Fruit fly (Drosophila melanogaster) whole organism, embryonic: ENCODE measurements around the gene TH1.

ENCODE experiments used
- CG10321 ChIP-seq: fragments of 200-800 bp; sonication (Bioruptor generic); IDR thresholded peaks from 2 replicates; pipeline ENCODE4 v1.3.6; 2022; ENCODE audit warnings: missing biosample characterization, missing genetic modification characterization
- CG11398 ChIP-seq: fragments of 200-800 bp; sonication (Bioruptor generic); optimal IDR thresholded peaks from 2 replicates; lab custom pipeline; 2016; ENCODE audit warnings: missing biosample characterization, missing genetic modification characterization
- CG12219 ChIP-seq: fragments of 200-800 bp; sonication (Bioruptor generic); optimal IDR thresholded peaks from 3 replicates; lab custom pipeline; 2018; ENCODE audit warnings: missing biosample characterization, mild to moderate bottlenecking, missing genetic modification characterization
- CG12236 ChIP-seq: fragments of 200-800 bp; sonication (Bioruptor generic); optimal IDR thresholded peaks from 2 replicates; lab custom pipeline; 2016; ENCODE audit warnings: missing biosample characterization, missing genetic modification characterization
- CG1233 ChIP-seq: fragments of 200-800 bp; sonication (Bioruptor generic); optimal IDR thresholded peaks from 4 replicates; lab custom pipeline; 2018; ENCODE audit warnings: missing biosample characterization, mild to moderate bottlenecking, missing genetic modification characterization
- CG16779 ChIP-seq: fragments of 200-800 bp; sonication (Bioruptor generic); IDR thresholded peaks from 2 replicates; pipeline ENCODE4 v1.3.6; 2022; ENCODE audit warnings: missing biosample characterization, missing genetic modification characterization
- CG17359 ChIP-seq: fragments of 200-800 bp; sonication (Bioruptor generic); optimal IDR thresholded peaks from 3 replicates; lab custom pipeline; 2018; ENCODE audit warnings: missing biosample characterization, mild to moderate bottlenecking, missing genetic modification characterization, moderate library complexity
- CG17361 ChIP-seq: fragments of 200-800 bp; sonication (Bioruptor generic); IDR thresholded peaks from 3 replicates; pipeline ENCODE4 v1.3.6; 2022; ENCODE audit warnings: missing biosample characterization, missing genetic modification characterization
- CG18599 ChIP-seq: fragments of 200-800 bp; sonication (Bioruptor generic); optimal IDR thresholded peaks from 3 replicates; lab custom pipeline; 2017; ENCODE audit warnings: missing biosample characterization, missing genetic modification characterization, mild to moderate bottlenecking, moderate library complexity, missing genetic modification reagents
- CG2712 ChIP-seq: fragments of 200-800 bp; optimal IDR thresholded peaks from 3 replicates; lab custom pipeline; 2019; ENCODE audit warnings: missing biosample characterization, mild to moderate bottlenecking, missing genetic modification characterization, moderate library complexity
- CG31224 ChIP-seq: fragments of 200-800 bp; sonication (Bioruptor generic); IDR thresholded peaks from 2 replicates; pipeline ENCODE4 v1.3.6; 2022; ENCODE audit warnings: missing biosample characterization, missing genetic modification characterization
- CG34422 ChIP-seq: fragments of 200-800 bp; sonication (Bioruptor generic); IDR thresholded peaks from 3 replicates; pipeline ENCODE4 v1.3.6; 2022; ENCODE audit warnings: missing biosample characterization, missing genetic modification characterization
- CG3726 ChIP-seq: fragments of 200-800 bp; sonication (Bioruptor generic); IDR thresholded peaks from 3 replicates; pipeline ENCODE4, ENCODE4 v1.3.6; 2022; ENCODE audit warnings: missing biosample characterization, missing genetic modification characterization
- CG4617 ChIP-seq: fragments of 200-800 bp; sonication (Bioruptor generic); optimal IDR thresholded peaks from 3 replicates; lab custom pipeline; 2016; ENCODE audit warnings: missing biosample characterization, missing genetic modification characterization, borderline replicate concordance
- CG4730 ChIP-seq: fragments of 200-800 bp; sonication (Bioruptor generic); IDR thresholded peaks from 2 replicates; pipeline ENCODE4 v1.3.6; 2022; ENCODE audit warnings: missing biosample characterization, missing genetic modification characterization
- CG8388 ChIP-seq: fragments of 200-800 bp; sonication (Bioruptor generic); optimal IDR thresholded peaks from 2 replicates; lab custom pipeline; 2019; ENCODE audit warnings: missing biosample characterization, mild to moderate bottlenecking, missing genetic modification characterization, moderate library complexity
- CG9437 ChIP-seq: fragments of 200-800 bp; sonication (Bioruptor generic); optimal IDR thresholded peaks from 2 replicates; lab custom pipeline; 2018; ENCODE audit warnings: missing biosample characterization, mild to moderate bottlenecking, missing genetic modification characterization
- CrebB ChIP-seq: fragments of 200-800 bp; sonication (Bioruptor generic); optimal IDR thresholded peaks from 3 replicates; lab custom pipeline; 2018; ENCODE audit warnings: missing biosample characterization, mild to moderate bottlenecking, missing genetic modification characterization
- H2.0 ChIP-seq: fragments of 200-800 bp; sonication (Bioruptor generic); IDR thresholded peaks from 2 replicates; pipeline ENCODE4 v1.3.6; 2022; ENCODE audit warnings: missing biosample characterization, missing genetic modification characterization
- Hr3 ChIP-seq: fragments of 200-800 bp; sonication (Bioruptor generic); optimal IDR thresholded peaks from 3 replicates; lab custom pipeline; 2016; ENCODE audit warnings: missing biosample characterization, missing genetic modification characterization
- Hsf ChIP-seq: fragments of 200-800 bp; sonication (Bioruptor generic); optimal IDR thresholded peaks from 3 replicates; lab custom pipeline; 2016; ENCODE audit warnings: missing biosample characterization, missing genetic modification characterization
- Nf-YB ChIP-seq: fragments of 200-800 bp; sonication (Bioruptor generic); optimal IDR thresholded peaks from 3 replicates; lab custom pipeline; 2019; ENCODE audit warnings: missing biosample characterization, mild to moderate bottlenecking, missing genetic modification characterization, moderate library complexity
- Optix ChIP-seq: fragments of 200-800 bp; sonication (Bioruptor generic); IDR thresholded peaks from 3 replicates; pipeline ENCODE4 v1.3.6; 2022; ENCODE audit warnings: missing biosample characterization, missing genetic modification characterization
- Sox100B ChIP-seq: fragments of 200-800 bp; sonication (Bioruptor generic); optimal IDR thresholded peaks from 3 replicates; lab custom pipeline; 2018; ENCODE audit warnings: missing biosample characterization, mild to moderate bottlenecking, missing genetic modification characterization
- Xrp1 ChIP-seq: fragments of 200-800 bp; sonication (Bioruptor generic); IDR thresholded peaks from 2 replicates; pipeline ENCODE4 v1.3.6; 2022; ENCODE audit warnings: missing biosample characterization, missing genetic modification characterization
- al ChIP-seq: fragments of 200-800 bp; sonication (Bioruptor generic); IDR thresholded peaks from 2 replicates; pipeline ENCODE4 v1.3.6; 2022; ENCODE audit warnings: missing biosample characterization, missing genetic modification characterization
- az2 ChIP-seq: fragments of 200-800 bp; sonication (Bioruptor generic); optimal IDR thresholded peaks from 3 replicates; lab custom pipeline; 2016; ENCODE audit warnings: missing biosample characterization, missing genetic modification characterization
- br ChIP-seq: fragments of >200 bp; optimal IDR thresholded peaks from 2 replicates; lab custom pipeline; 2017
- caup ChIP-seq: fragments of 200-800 bp; sonication (Bioruptor generic); optimal IDR thresholded peaks from 3 replicates; lab custom pipeline; 2017; ENCODE audit warnings: missing biosample characterization, mild to moderate bottlenecking, missing genetic modification characterization, moderate library complexity; ENCODE audit not compliant: severe bottlenecking
- da ChIP-seq: fragments of 200-800 bp; sonication (Bioruptor generic); optimal IDR thresholded peaks from 2 replicates; lab custom pipeline; 2016; ENCODE audit warnings: missing biosample characterization, missing genetic modification characterization
- dpn ChIP-seq, 2 experiments: fragments of 200-800 bp; sonication (Bioruptor generic); optimal IDR thresholded peaks; 3 replicates each; lab custom pipeline; 2016; ENCODE audit warnings: missing biosample characterization in 2 of 2, missing genetic modification characterization in 2 of 2
- en ChIP-seq: fragments of 200-800 bp; sonication (Bioruptor generic); optimal IDR thresholded peaks from 2 replicates; lab custom pipeline; 2016; ENCODE audit warnings: missing biosample characterization, missing genetic modification characterization
- esg ChIP-seq: fragments of 200-800 bp; sonication (Bioruptor generic); conservative IDR thresholded peaks from 2 replicates; pipeline ENCODE4 v1.3.6; 2022; ENCODE audit warnings: missing biosample characterization, missing genetic modification characterization
- exex ChIP-seq: fragments of 200-800 bp; sonication (Bioruptor generic); optimal IDR thresholded peaks from 4 replicates; lab custom pipeline; 2018; ENCODE audit warnings: missing biosample characterization, mild to moderate bottlenecking, missing genetic modification characterization, moderate library complexity
- gro ChIP-seq: fragments of 200-800 bp; sonication (Bioruptor generic); optimal IDR thresholded peaks from 2 replicates; lab custom pipeline; 2016; ENCODE audit warnings: missing biosample characterization, missing genetic modification characterization
- gsb ChIP-seq: fragments of 200-800 bp; sonication (Bioruptor generic); IDR thresholded peaks from 2 replicates; pipeline ENCODE4 v1.3.6; 2022; ENCODE audit warnings: missing biosample characterization, missing genetic modification characterization
- ind ChIP-seq: fragments of 200-800 bp; sonication (Bioruptor generic); optimal IDR thresholded peaks from 3 replicates; lab custom pipeline; 2016; ENCODE audit warnings: missing biosample characterization, missing genetic modification characterization
- klu ChIP-seq: fragments of 200-800 bp; sonication (Bioruptor generic); IDR thresholded peaks from 2 replicates; pipeline ENCODE4 v1.3.6; 2022; ENCODE audit warnings: missing biosample characterization, missing genetic modification characterization
- lov ChIP-seq, 2 experiments: fragments of 200-800 bp in 1 of 2; fragments of >200 bp in 1 of 2; sonication (Bioruptor generic) in 1 of 2; IDR thresholded peaks in 1 of 2; optimal IDR thresholded peaks in 1 of 2; 2 replicates in 1 of 2; 3 replicates in 1 of 2; pipeline versions ENCODE4 v1.3.6 to Lab custom; 2017 to 2022; ENCODE audit warnings: missing biosample characterization in 1 of 2, missing genetic modification characterization in 1 of 2
- mirr ChIP-seq: fragments of 200-800 bp; sonication (Bioruptor generic); optimal IDR thresholded peaks from 3 replicates; lab custom pipeline; 2018; ENCODE audit warnings: missing biosample characterization, mild to moderate bottlenecking, missing genetic modification characterization
- pho ChIP-seq: fragments of 200-800 bp; sonication (Bioruptor generic); optimal IDR thresholded peaks from 2 replicates; lab custom pipeline; 2016; ENCODE audit warnings: missing biosample characterization, missing genetic modification characterization
- pita ChIP-seq: fragments of 200-800 bp; sonication (Bioruptor generic); optimal IDR thresholded peaks from 2 replicates; lab custom pipeline; 2017; ENCODE audit warnings: missing biosample characterization, mild to moderate bottlenecking, missing genetic modification characterization
- run ChIP-seq: fragments of 200-800 bp; sonication (Bioruptor generic); optimal IDR thresholded peaks from 3 replicates; lab custom pipeline; 2018; ENCODE audit warnings: missing biosample characterization, mild to moderate bottlenecking, missing genetic modification characterization
- schlank ChIP-seq: fragments of 200-800 bp; sonication (Bioruptor generic); optimal IDR thresholded peaks from 2 replicates; lab custom pipeline; 2018; ENCODE audit warnings: missing biosample characterization, mild to moderate bottlenecking, missing genetic modification characterization
- sd ChIP-seq: fragments of 200-800 bp; sonication (Bioruptor generic); optimal IDR thresholded peaks from 3 replicates; lab custom pipeline; 2018; ENCODE audit warnings: missing biosample characterization, mild to moderate bottlenecking, missing genetic modification characterization, moderate library complexity
- slp2 ChIP-seq: fragments of 200-800 bp; sonication (Bioruptor generic); optimal IDR thresholded peaks from 2 replicates; lab custom pipeline; 2016; ENCODE audit warnings: missing biosample characterization, missing genetic modification characterization
- ssp ChIP-seq: fragments of 200-800 bp; sonication (Bioruptor generic); IDR thresholded peaks from 2 replicates; pipeline ENCODE4 v1.3.6; 2022; ENCODE audit warnings: missing biosample characterization, missing genetic modification characterization
- tio ChIP-seq: fragments of 200-800 bp; sonication (Bioruptor generic); optimal IDR thresholded peaks from 2 replicates; lab custom pipeline; 2017; ENCODE audit warnings: missing biosample characterization, missing genetic modification characterization, inconsistent platforms
- unc-4 ChIP-seq: fragments of 200-800 bp; sonication (Bioruptor generic); IDR thresholded peaks from 2 replicates; pipeline ENCODE4 v1.3.6; 2022; ENCODE audit warnings: missing biosample characterization, missing genetic modification characterization; ENCODE audit not compliant: partially characterized antibody
- wek ChIP-seq: fragments of 200-800 bp; sonication (Bioruptor generic); optimal IDR thresholded peaks from 3 replicates; lab custom pipeline; 2018; ENCODE audit warnings: missing biosample characterization, mild to moderate bottlenecking, missing genetic modification characterization, moderate library complexity

TH1 gene

dm6 chrX:16422466-16423124, 31.4 kb upstream of the TH1 start, which contains the start of gene hang:
TSS of gene hang (plus strand) at chrX:16422831.
- TF ChIP-seq en (GFP tag; lab: Kevin White, UChicago) (no peak), Hr3 (no peak), wek (GFP tag; lab: Kevin White, UChicago) (peak; percentile 5), CG3726 (GFP tag; lab: Robert Waterston, UW) (no peak), schlank (tag; lab: Kevin White, UChicago) (peak; percentile 16), pho (GFP tag; lab: Kevin White, UChicago) (no peak), da (GFP tag; lab: Kevin White, UChicago) (peak; percentile 4), br (lab: Kevin White, UChicago) (no peak), CG34422 (GFP tag; lab: Robert Waterston, UW) (0 out of 3 replicates have a peak, but pooled peaks have one; percentile 41), Nf-YB (GFP tag; lab: Kevin White, UChicago) (peak; percentile 18), CG12219 (GFP tag; lab: Kevin White, UChicago) (peak; percentile 5), CG1233 (peak; percentile 18), unc-4 (peak; percentile 71), ssp (GFP tag; lab: Robert Waterston, UW) (no peak), CG10321 (no peak), sd (tag; lab: Kevin White, UChicago) (no peak), Xrp1 (no peak), CG16779 (GFP tag; lab: Robert Waterston, UW) (0 out of 2 replicates have a peak, but pooled peaks have one; percentile 49), Hsf (GFP tag; lab: Kevin White, UChicago) (peak; percentile 22), CG9437 (GFP tag; lab: Kevin White, UChicago) (no peak), gsb (GFP tag; lab: Robert Waterston, UW) (no peak), CG11398 (GFP tag; lab: Kevin White, UChicago) (peak; percentile 19), ind (GFP tag; lab: Kevin White, UChicago) (peak; percentile 10), CG18599 (peak; percentile 65), pita (GFP tag; lab: Kevin White, UChicago) (no peak), tio (GFP tag; lab: Kevin White, UChicago) (no peak), CG31224 (GFP tag; lab: Robert Waterston, UW) (0 out of 2 replicates have a peak, but pooled peaks have one; percentile 6), esg (GFP tag; lab: Robert Waterston, UW) (no peak), CG4617 (GFP tag; lab: Kevin White, UChicago) (peak; percentile 32), CG12236 (GFP tag; lab: Kevin White, UChicago) (no peak), CrebB (peak; percentile 56), klu (GFP tag; lab: Robert Waterston, UW) (no peak), lov (optimal IDR thresholded peaks at IDR 0.05; lab: Kevin White, UChicago) (no peak), lov (GFP tag; IDR thresholded peaks at IDR 0.05; lab: Robert Waterston, UW) (no peak), Optix (GFP tag; lab: Robert Waterston, UW) (no peak), Sox100B (no peak), gro (peak; percentile 65), CG8388 (GFP tag; lab: Kevin White, UChicago) (no peak), mirr (GFP tag; lab: Kevin White, UChicago) (no peak), CG2712 (tag; lab: Kevin White, UChicago) (no peak), caup (GFP tag; lab: Kevin White, UChicago) (peak; percentile 58), az2 (GFP tag; lab: Kevin White, UChicago) (no peak), al (GFP tag; lab: Robert Waterston, UW) (peak; percentile 32; the same call in 1 of the 2 replicates), run (tag; lab: Kevin White, UChicago) (no peak), CG4730 (no peak), dpn (GFP tag; optimal IDR thresholded peaks at IDR 0.05; lab: Kevin White, UChicago) (peak; percentile 28 to 36), CG17359 (tag; lab: Kevin White, UChicago) (peak; percentile 13), slp2 (GFP tag; lab: Kevin White, UChicago) (no peak), CG17361 (GFP tag; lab: Robert Waterston, UW) (no peak), exex (tag; lab: Kevin White, UChicago) (no peak), H2.0 (GFP tag; lab: Robert Waterston, UW) (peak; percentile 28; the same call in 1 of the 2 replicates)
